Fruit fly (Drosophila melanogaster) whole organism, embryonic: ENCODE measurements around the gene RpLP1.

ENCODE experiments used
- Bgb ChIP-seq: fragments of 200-800 bp; sonication (Bioruptor generic); IDR thresholded peaks from 2 replicates; pipeline ENCODE4 v1.3.6; 2022; ENCODE audit warnings: missing biosample characterization, missing genetic modification characterization; ENCODE audit not compliant: partially characterized antibody
- CG10209 ChIP-seq: fragments of 200-800 bp; sonication (Bioruptor generic); optimal IDR thresholded peaks from 3 replicates; lab custom pipeline; 2017; ENCODE audit warnings: missing biosample characterization, mild to moderate bottlenecking, missing genetic modification characterization, missing genetic modification reagents
- CG10274 ChIP-seq: fragments of 200-800 bp; sonication (Bioruptor generic); optimal IDR thresholded peaks from 3 replicates; lab custom pipeline; 2017; ENCODE audit warnings: missing biosample characterization, mild to moderate bottlenecking, missing genetic modification characterization
- CG10462 ChIP-seq: fragments of 200-800 bp; sonication (Bioruptor generic); optimal IDR thresholded peaks from 2 replicates; lab custom pipeline; 2016; ENCODE audit warnings: missing biosample characterization, missing genetic modification characterization
- CG10959 ChIP-seq: fragments of 200-800 bp; sonication (Bioruptor generic); IDR thresholded peaks from 2 replicates; pipeline ENCODE4 v1.3.6; 2022; ENCODE audit warnings: missing biosample characterization, missing genetic modification characterization
- CG12071 ChIP-seq: fragments of 200-800 bp; sonication (Bioruptor generic); optimal IDR thresholded peaks from 3 replicates; lab custom pipeline; 2018; ENCODE audit warnings: missing biosample characterization, mild to moderate bottlenecking, missing genetic modification characterization
- CG13296 ChIP-seq: fragments of 200-800 bp; sonication (Bioruptor generic); optimal IDR thresholded peaks from 3 replicates; lab custom pipeline; 2018; ENCODE audit warnings: missing biosample characterization, mild to moderate bottlenecking, missing genetic modification characterization
- CG13624 ChIP-seq: fragments of 200-800 bp; sonication (Bioruptor generic); optimal IDR thresholded peaks from 2 replicates; lab custom pipeline; 2016; ENCODE audit warnings: missing biosample characterization, missing genetic modification characterization
- CG14014 ChIP-seq: fragments of 200-800 bp; sonication (Bioruptor generic); IDR thresholded peaks from 2 replicates; pipeline ENCODE4 v1.3.6; 2022; ENCODE audit warnings: missing biosample characterization, missing genetic modification characterization
- CG15514 ChIP-seq: fragments of 200-800 bp; sonication (Bioruptor generic); optimal IDR thresholded peaks from 3 replicates; lab custom pipeline; 2017; ENCODE audit warnings: missing biosample characterization, missing genetic modification characterization, mild to moderate bottlenecking, moderate library complexity, missing genetic modification reagents
- CG17328 ChIP-seq: fragments of 200-800 bp; sonication (Bioruptor generic); IDR thresholded peaks from 2 replicates; pipeline ENCODE4 v1.3.6; 2022; ENCODE audit warnings: missing biosample characterization, missing genetic modification characterization
- CG18599 ChIP-seq: fragments of 200-800 bp; sonication (Bioruptor generic); optimal IDR thresholded peaks from 3 replicates; lab custom pipeline; 2017; ENCODE audit warnings: missing biosample characterization, missing genetic modification characterization, mild to moderate bottlenecking, moderate library complexity, missing genetic modification reagents
- CG2678 ChIP-seq: fragments of 200-800 bp; sonication (Bioruptor generic); optimal IDR thresholded peaks from 3 replicates; lab custom pipeline; 2019; ENCODE audit warnings: missing biosample characterization, mild to moderate bottlenecking, missing genetic modification characterization, moderate library complexity
- CG30403 ChIP-seq: fragments of 200-800 bp; sonication (Bioruptor generic); optimal IDR thresholded peaks from 3 replicates; lab custom pipeline; 2016; ENCODE audit warnings: missing biosample characterization, missing genetic modification characterization
- CG31224 ChIP-seq: fragments of 200-800 bp; sonication (Bioruptor generic); IDR thresholded peaks from 2 replicates; pipeline ENCODE4 v1.3.6; 2022; ENCODE audit warnings: missing biosample characterization, missing genetic modification characterization
- CG34422 ChIP-seq: fragments of 200-800 bp; sonication (Bioruptor generic); IDR thresholded peaks from 3 replicates; pipeline ENCODE4 v1.3.6; 2022; ENCODE audit warnings: missing biosample characterization, missing genetic modification characterization
- CG4404 ChIP-seq: fragments of 200-800 bp; sonication (Bioruptor generic); IDR thresholded peaks from 2 replicates; pipeline ENCODE4 v1.3.6; 2022; ENCODE audit warnings: missing biosample characterization, missing genetic modification characterization
- CG4617 ChIP-seq: fragments of 200-800 bp; sonication (Bioruptor generic); optimal IDR thresholded peaks from 3 replicates; lab custom pipeline; 2016; ENCODE audit warnings: missing biosample characterization, missing genetic modification characterization, borderline replicate concordance
- CG6254 ChIP-seq: fragments of 200-800 bp; sonication (Bioruptor generic); optimal IDR thresholded peaks from 3 replicates; lab custom pipeline; 2017; ENCODE audit warnings: mild to moderate bottlenecking, missing biosample characterization, missing genetic modification reagents, missing genetic modification characterization
- CG6272 ChIP-seq: fragments of 200-800 bp; sonication (Bioruptor generic); IDR thresholded peaks from 2 replicates; pipeline ENCODE4 v1.3.6; 2022; ENCODE audit warnings: missing biosample characterization, missing genetic modification characterization
- CG7786 ChIP-seq: fragments of 200-800 bp; sonication (Bioruptor generic); optimal IDR thresholded peaks from 2 replicates; lab custom pipeline; 2016; ENCODE audit warnings: missing biosample characterization, missing genetic modification characterization
- CG9932 ChIP-seq: fragments of 200-800 bp; sonication (Bioruptor generic); IDR thresholded peaks from 2 replicates; pipeline ENCODE4 v1.3.6; 2022; ENCODE audit warnings: missing biosample characterization, missing genetic modification characterization
- CHES-1-like ChIP-seq: fragments of 200-800 bp; sonication (Bioruptor generic); optimal IDR thresholded peaks from 2 replicates; lab custom pipeline; 2016; ENCODE audit warnings: missing biosample characterization, missing genetic modification characterization
- Dll ChIP-seq: fragments of 200-800 bp; sonication (Bioruptor generic); IDR thresholded peaks from 4 replicates; pipeline ENCODE4 v1.3.6; 2022; ENCODE audit warnings: missing biosample characterization, missing genetic modification characterization; ENCODE audit not compliant: partially characterized antibody
- Doc2 ChIP-seq: fragments of 200-800 bp; sonication (Bioruptor generic); IDR thresholded peaks from 2 replicates; pipeline ENCODE4 v1.3.6; 2022; ENCODE audit warnings: missing biosample characterization, missing genetic modification characterization
- E2f2 ChIP-seq: fragments of 200-800 bp; sonication (Bioruptor generic); IDR thresholded peaks from 2 replicates; pipeline ENCODE4 v1.3.6; 2022; ENCODE audit warnings: missing biosample characterization, missing genetic modification characterization
- Gug ChIP-seq: fragments of 200-800 bp; sonication (Bioruptor generic); IDR thresholded peaks from 4 replicates; pipeline ENCODE4 v1.3.6; 2022; ENCODE audit warnings: missing biosample characterization, missing genetic modification characterization
- Hmr ChIP-seq: fragments of 200-800 bp; sonication (Bioruptor generic); optimal IDR thresholded peaks from 3 replicates; lab custom pipeline; 2017; ENCODE audit warnings: mild to moderate bottlenecking, missing biosample characterization, missing genetic modification reagents, missing genetic modification characterization
- Hmx ChIP-seq: fragments of 200-800 bp; sonication (Bioruptor generic); optimal IDR thresholded peaks from 2 replicates; lab custom pipeline; 2016; ENCODE audit warnings: missing biosample characterization, missing genetic modification characterization
- Mrtf ChIP-seq: fragments of 200-800 bp; sonication (Bioruptor generic); IDR thresholded peaks from 3 replicates; pipeline ENCODE4 v1.3.6; 2022; ENCODE audit warnings: missing biosample characterization, missing genetic modification characterization
- Ptx1 ChIP-seq: fragments of 200-800 bp; sonication (Bioruptor generic); IDR thresholded peaks from 2 replicates; pipeline ENCODE4 v1.3.6; 2022; ENCODE audit warnings: missing biosample characterization, missing genetic modification characterization
- Ravus ChIP-seq: fragments of 200-800 bp; sonication (Bioruptor generic); IDR thresholded peaks from 2 replicates; pipeline ENCODE4 v1.3.6; 2022; ENCODE audit warnings: missing biosample characterization, missing genetic modification characterization
- Sry-δ ChIP-seq: fragments of 200-800 bp; sonication (Bioruptor generic); optimal IDR thresholded peaks from 2 replicates; lab custom pipeline; 2016; ENCODE audit warnings: missing biosample characterization, missing genetic modification characterization
- Trl ChIP-seq, 3 experiments: fragments of >200 bp in 2 of 3; fragments of 200-800 bp in 1 of 3; sonication (Bioruptor generic) in 1 of 3; optimal IDR thresholded peaks; 2 replicates in 1 of 3; 3 replicates in 2 of 3; lab custom pipeline; 2016 to 2017; ENCODE audit warnings: missing biosample characterization in 1 of 3, missing genetic modification characterization in 1 of 3
- chinmo ChIP-seq: fragments of 200-800 bp; sonication (Bioruptor generic); IDR thresholded peaks from 4 replicates; pipeline ENCODE4 v1.3.6; 2022; ENCODE audit warnings: missing biosample characterization, missing genetic modification characterization; ENCODE audit not compliant: partially characterized antibody
- gem ChIP-seq: fragments of 200-800 bp; sonication (Bioruptor generic); optimal IDR thresholded peaks from 2 replicates; lab custom pipeline; 2019; ENCODE audit warnings: missing biosample characterization, mild to moderate bottlenecking, missing genetic modification characterization, moderate library complexity
- inv ChIP-seq: fragments of 200-800 bp; sonication (Bioruptor generic); IDR thresholded peaks from 2 replicates; pipeline ENCODE4 v1.3.6; 2022; ENCODE audit warnings: missing biosample characterization, missing genetic modification characterization; ENCODE audit not compliant: partially characterized antibody
- nerfin-2 ChIP-seq: fragments of 200-800 bp; sonication (Bioruptor generic); IDR thresholded peaks from 2 replicates; pipeline ENCODE4 v1.3.6; 2022; ENCODE audit warnings: missing biosample characterization, missing genetic modification characterization; ENCODE audit not compliant: partially characterized antibody
- otp ChIP-seq: fragments of 200-800 bp; sonication (Bioruptor generic); IDR thresholded peaks from 3 replicates; pipeline ENCODE4, ENCODE4 v1.3.6; 2022; ENCODE audit warnings: missing biosample characterization, missing genetic modification characterization
- p53 ChIP-seq: fragments of 200-800 bp; sonication (Bioruptor generic); optimal IDR thresholded peaks from 2 replicates; lab custom pipeline; 2016; ENCODE audit warnings: missing biosample characterization, missing genetic modification characterization
- pan ChIP-seq, 4 experiments: fragments of >200 bp in 3 of 4; fragments of 200-800 bp in 1 of 4; sonication (Bioruptor generic) in 1 of 4; optimal IDR thresholded peaks in 3 of 4; IDR thresholded peaks in 1 of 4; 2 replicates each; pipeline versions ENCODE4 v1.3.6 to Lab custom; 2017 to 2022; ENCODE audit warnings: missing biosample characterization in 2 of 4, missing genetic modification characterization in 2 of 4, mixed read lengths in 1 of 4
- pita ChIP-seq: fragments of 200-800 bp; sonication (Bioruptor generic); optimal IDR thresholded peaks from 2 replicates; lab custom pipeline; 2017; ENCODE audit warnings: missing biosample characterization, mild to moderate bottlenecking, missing genetic modification characterization
- sim ChIP-seq: fragments of 200-800 bp; sonication (Bioruptor generic); IDR thresholded peaks from 2 replicates; pipeline ENCODE4 v1.3.6; 2022; ENCODE audit warnings: missing biosample characterization, missing genetic modification characterization
- sisA ChIP-seq: fragments of 200-800 bp; sonication (Bioruptor generic); IDR thresholded peaks from 2 replicates; pipeline ENCODE4 v1.3.6; 2022; ENCODE audit warnings: missing biosample characterization, missing genetic modification characterization
- stc ChIP-seq: fragments of 200-800 bp; sonication (Bioruptor generic); IDR thresholded peaks from 2 replicates; pipeline ENCODE4 v1.3.6; 2022; ENCODE audit warnings: missing biosample characterization, missing genetic modification characterization
- sug ChIP-seq: fragments of 200-800 bp; optimal IDR thresholded peaks from 2 replicates; lab custom pipeline; 2019; ENCODE audit warnings: missing biosample characterization, mild to moderate bottlenecking, missing genetic modification characterization, moderate library complexity
- zf30C ChIP-seq: fragments of 200-800 bp; sonication (Bioruptor generic); optimal IDR thresholded peaks from 3 replicates; lab custom pipeline; 2018; ENCODE audit warnings: missing biosample characterization, mild to moderate bottlenecking, missing genetic modification characterization

RpLP1 gene

DNA sequence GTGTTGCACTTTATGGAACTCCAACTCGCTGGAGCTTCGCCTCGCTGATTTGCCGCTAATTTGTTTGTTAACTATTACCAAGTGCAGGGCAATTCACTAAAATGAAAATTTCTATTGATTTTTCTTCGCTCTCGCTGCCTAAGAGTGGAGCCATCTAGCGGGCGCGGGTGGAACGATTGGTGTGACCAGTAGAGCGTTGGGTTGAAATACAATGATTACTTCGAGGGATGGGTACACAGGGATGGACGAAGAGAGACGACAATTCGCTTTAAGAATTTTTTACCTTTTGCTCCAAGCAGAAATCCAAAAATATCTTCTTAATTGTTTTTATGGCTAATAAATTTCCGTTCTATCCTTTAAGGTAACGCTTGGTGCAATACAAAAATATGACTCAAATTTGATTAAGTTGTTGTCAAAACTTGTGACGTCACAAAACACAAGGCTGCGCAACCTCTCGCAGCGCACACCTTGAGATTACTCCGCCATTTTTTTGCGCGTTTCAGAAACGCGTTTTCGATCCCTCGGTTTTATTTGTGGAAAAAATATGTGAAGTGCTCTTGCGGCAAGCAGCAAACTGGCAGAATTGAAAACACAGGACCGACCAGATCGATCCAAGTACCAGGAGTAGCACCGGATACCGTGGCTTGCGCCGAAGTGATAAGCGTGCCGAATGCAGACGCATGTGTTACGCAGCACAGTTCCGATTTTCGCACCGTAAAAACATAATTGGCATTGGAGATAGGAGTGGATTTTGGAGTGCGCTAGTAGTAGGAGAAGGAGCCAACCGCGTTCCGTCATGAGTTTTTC lies 5.0 kb upstream of the RpLP1 start, which contains the start of the genes AP-2alpha and ebi (continued):
- TF ChIP-seq CG17328 (GFP tag; lab: Robert Waterston, UW), result peak; percentile 81
- peak; percentile 88 for TF ChIP-seq Hmr (GFP tag; lab: Kevin White, UChicago)
- TF ChIP-seq Ravus (GFP tag; lab: Robert Waterston, UW), result peak; percentile 39; the same call in 1 of the 2 replicates
- TF ChIP-seq otp, result peak; percentile 78
- TF ChIP-seq nerfin-2 (GFP tag; lab: Robert Waterston, UW), result no peak
- peak; percentile 81 for TF ChIP-seq CG31224 (GFP tag; lab: Robert Waterston, UW)
- TF ChIP-seq CG13296 (GFP tag; lab: Kevin White, UChicago), result peak; percentile 54
- TF ChIP-seq Hmx (GFP tag; lab: Kevin White, UChicago), result peak; percentile 66
- TF ChIP-seq sug (tag; lab: Kevin White, UChicago), result peak; percentile 88
- no peak for TF ChIP-seq zf30C (GFP tag; lab: Kevin White, UChicago)
- peak; percentile 69 for TF ChIP-seq CG10959 (GFP tag; lab: Robert Waterston, UW)
- TF ChIP-seq sim (GFP tag; lab: Robert Waterston, UW), result 0 out of 2 replicates have a peak, but pooled peaks have one; percentile 26
- peak; percentile 92 for TF ChIP-seq Gug (GFP tag; lab: Robert Waterston, UW)
- TF ChIP-seq sisA (GFP tag; lab: Robert Waterston, UW), result peak; percentile 93
- TF ChIP-seq CG12071 (GFP tag; lab: Kevin White, UChicago), result no peak
- TF ChIP-seq CG30403, result peak; percentile 94
- peak; percentile 95 for TF ChIP-seq CG7786 (GFP tag; lab: Kevin White, UChicago)
- peak; percentile 86 for TF ChIP-seq CG2678
- TF ChIP-seq pan (optimal IDR thresholded peaks at IDR 0.05; lab: Kevin White, UChicago), result no peak
- peak in 1 of 2 experiments; percentile 82 for TF ChIP-seq pan (GFP tag; optimal IDR thresholded peaks at IDR 0.05 in 1 of 2, IDR thresholded peaks at IDR 0.05 in 1 of 2)
- peak; percentile 84 for TF ChIP-seq CG18599 (GFP tag; lab: Kevin White, UChicago)
- peak; percentile 93 for TF ChIP-seq Ptx1
- peak; percentile 87 for TF ChIP-seq CG4617
- TF ChIP-seq CHES-1-like (GFP tag; lab: Kevin White, UChicago), result peak; percentile 97
- TF ChIP-seq Mrtf (GFP tag; lab: Robert Waterston, UW), result peak; percentile 84
- TF ChIP-seq CG6254, result no peak
- TF ChIP-seq inv, result no peak
- TF ChIP-seq gem (tag; lab: Kevin White, UChicago), result peak; percentile 92
- peak; percentile 86 for TF ChIP-seq CG14014
- 0 out of 4 replicates have a peak, but pooled peaks have one; percentile 19 for TF ChIP-seq chinmo (GFP tag; lab: Robert Waterston, UW)
- peak; percentile 94 for TF ChIP-seq CG13624
- peak; percentile 74 for TF ChIP-seq Sry-δ (GFP tag; lab: Kevin White, UChicago)
- TF ChIP-seq CG15514 (GFP tag; lab: Kevin White, UChicago), result peak; percentile 86
- TF ChIP-seq Dll (GFP tag; lab: Robert Waterston, UW), result no peak
- peak; percentile 63 for TF ChIP-seq CG10274 (GFP tag; lab: Kevin White, UChicago)
- TF ChIP-seq pita (GFP tag; lab: Kevin White, UChicago), result no peak
- TF ChIP-seq CG9932, result peak; percentile 95
- peak; percentile 92 for TF ChIP-seq CG6272 (GFP tag; lab: Robert Waterston, UW)
- 0 out of 2 replicates have a peak, but pooled peaks have one; percentile 45 for TF ChIP-seq stc (GFP tag; lab: Robert Waterston, UW)
- TF ChIP-seq CG34422 (GFP tag; lab: Robert Waterston, UW), result peak; percentile 84
- TF ChIP-seq CG4404, result peak; percentile 92
- TF ChIP-seq p53 (GFP tag; lab: Kevin White, UChicago), result peak; percentile 90
- peak; percentile 88 for TF ChIP-seq CG10462 (GFP tag; lab: Kevin White, UChicago)
- no peak for TF ChIP-seq Trl (optimal IDR thresholded peaks at IDR 0.05; lab: Kevin White, UChicago)
- TF ChIP-seq Trl (GFP tag; optimal IDR thresholded peaks at IDR 0.05; lab: Kevin White, UChicago), result peak; percentile 90
- peak; percentile 49; the same call in 1 of the 2 replicates for TF ChIP-seq Doc2 (GFP tag; lab: Robert Waterston, UW)
- TF ChIP-seq CG10209 (GFP tag; lab: Kevin White, UChicago), result peak; percentile 86
- TF ChIP-seq Bgb (GFP tag; lab: Robert Waterston, UW), result no peak
- TF ChIP-seq E2f2, result peak; percentile 71
